Worm (Caenorhabditis elegans) whole organism, L4 larva: ENCODE measurements around the gene clec-184.

Experiments used
- D1046.2 ChIP-seq: fragments of 200-800 bp; sonication (Bioruptor generic); IDR thresholded peaks from 2 replicates; pipeline ENCODE4 v1.3.6; 2022; ENCODE audit warnings: missing genetic modification characterization, missing compliant biosample characterization
- F49E8.2 ChIP-seq: sonication (generic microtip); optimal IDR thresholded peaks from 2 replicates; lab custom pipeline; 2016; ENCODE audit warnings: missing compliant biosample characterization, mild to moderate bottlenecking, missing genetic modification characterization, borderline replicate concordance
- T20F7.1 ChIP-seq: fragments of 200-800 bp; sonication (Bioruptor generic); optimal IDR thresholded peaks from 2 replicates; lab custom pipeline; 2018; ENCODE audit warnings: mild to moderate bottlenecking, missing genetic modification characterization, missing compliant biosample characterization
- T26A8.4 ChIP-seq: fragments of 200-800 bp; sonication (Bioruptor generic); IDR thresholded peaks from 2 replicates; pipeline ENCODE4 v1.3.6; 2022; ENCODE audit warnings: missing genetic modification characterization, missing compliant biosample characterization
- Y105C5A.15 ChIP-seq: fragments of 200-800 bp; sonication (Bioruptor generic); IDR thresholded peaks from 2 replicates; pipeline ENCODE4 v1.3.6; 2022; ENCODE audit warnings: missing genetic modification characterization, missing compliant biosample characterization
- Y48G9A.11 ChIP-seq: fragments of 200-800 bp; sonication (Bioruptor generic); IDR thresholded peaks from 2 replicates; pipeline ENCODE4 v1.3.6; 2022; ENCODE audit warnings: missing genetic modification reagents, missing genetic modification characterization, missing compliant biosample characterization
- aha-1 ChIP-seq: fragments of 150-350 bp; peaks from one replicate; lab custom pipeline; 2014; ENCODE audit warnings: missing biosample characterization, missing genetic modification characterization
- arid-1 ChIP-seq: fragments of 200-800 bp; sonication (Bioruptor generic); conservative IDR thresholded peaks from 2 replicates; pipeline ENCODE4 v1.3.6; 2022; ENCODE audit warnings: missing genetic modification reagents, missing genetic modification characterization, missing compliant biosample characterization
- attf-4 ChIP-seq: sonication (generic microtip); optimal IDR thresholded peaks from 3 replicates; lab custom pipeline; 2017; ENCODE audit warnings: missing biosample characterization, missing genetic modification characterization
- ceh-32 ChIP-seq: sonication (generic microtip); optimal IDR thresholded peaks from 2 replicates; lab custom pipeline; 2016; ENCODE audit warnings: mild to moderate bottlenecking, missing genetic modification characterization, missing compliant biosample characterization; ENCODE audit not compliant: poor library complexity
- ceh-62 ChIP-seq: sonication (generic microtip); optimal IDR thresholded peaks from 2 replicates; lab custom pipeline; 2017; ENCODE audit warnings: missing biosample characterization, missing genetic modification characterization
- cey-2 ChIP-seq: sonication (generic microtip); optimal IDR thresholded peaks from 3 replicates; lab custom pipeline; 2017; ENCODE audit warnings: missing genetic modification characterization, mild to moderate bottlenecking, missing compliant biosample characterization, antibody characterized with exemption, borderline replicate concordance; ENCODE audit not compliant: insufficient read depth
- ctbp-1 ChIP-seq: fragments of 200-800 bp; sonication (Bioruptor generic); IDR thresholded peaks from 2 replicates; pipeline ENCODE4 v1.3.6; 2022; ENCODE audit warnings: missing genetic modification reagents, missing genetic modification characterization, missing compliant biosample characterization
- daf-12 ChIP-seq: fragments of 150-350 bp; optimal IDR thresholded peaks from 2 replicates; lab custom pipeline; 2014; ENCODE audit warnings: missing biosample characterization, missing genetic modification reagents, missing genetic modification characterization
- daf-19 ChIP-seq: fragments of 200-800 bp; sonication (Bioruptor generic); conservative IDR thresholded peaks from 2 replicates; pipeline ENCODE4 v1.3.6; 2022; ENCODE audit warnings: missing genetic modification characterization, missing compliant biosample characterization
- dmd-8 ChIP-seq: fragments of 200-800 bp; sonication (Bioruptor generic); IDR thresholded peaks from 2 replicates; pipeline ENCODE4 v1.3.6; 2022; ENCODE audit warnings: missing genetic modification characterization, missing compliant biosample characterization
- dpl-1 ChIP-seq: fragments of 150-350 bp; optimal IDR thresholded peaks from 2 replicates; lab custom pipeline; 2014; ENCODE audit warnings: missing biosample characterization, missing genetic modification reagents, missing genetic modification characterization
- duxl-1 ChIP-seq: sonication (generic microtip); optimal IDR thresholded peaks from 2 replicates; lab custom pipeline; 2016; ENCODE audit warnings: mild to moderate bottlenecking, missing genetic modification characterization, moderate library complexity, missing compliant biosample characterization; ENCODE audit not compliant: poor library complexity
- egl-43 ChIP-seq: fragments of 200-800 bp; sonication (Bioruptor generic); IDR thresholded peaks from 2 replicates; pipeline ENCODE4 v1.3.6; 2022; ENCODE audit warnings: missing genetic modification reagents, missing genetic modification characterization, missing compliant biosample characterization
- fos-1 ChIP-seq: fragments of 150-350 bp; optimal IDR thresholded peaks from 2 replicates; lab custom pipeline; 2014; ENCODE audit warnings: missing biosample characterization, missing genetic modification characterization
- hlh-30 ChIP-seq: sonication (generic microtip); optimal IDR thresholded peaks from 2 replicates; lab custom pipeline; 2017; ENCODE audit warnings: antibody characterized with exemption, mild to moderate bottlenecking, missing genetic modification characterization, missing compliant biosample characterization; ENCODE audit not compliant: insufficient read depth
- hmg-1.1 ChIP-seq: fragments of 200-800 bp; sonication (Bioruptor generic); IDR thresholded peaks from 2 replicates; pipeline ENCODE4 v1.3.6; 2022; ENCODE audit warnings: missing genetic modification reagents, missing genetic modification characterization, missing compliant biosample characterization
- lim-7 ChIP-seq: fragments of 200-800 bp; sonication (Bioruptor generic); IDR thresholded peaks from 2 replicates; pipeline ENCODE4 v1.3.6; 2022; ENCODE audit warnings: missing genetic modification characterization, missing compliant biosample characterization
- lin-1 ChIP-seq: fragments of 200-800 bp; sonication (Bioruptor generic); IDR thresholded peaks from 2 replicates; pipeline ENCODE4 v1.3.6; 2022; ENCODE audit warnings: missing genetic modification reagents, missing genetic modification characterization, missing compliant biosample characterization
- lin-13 ChIP-seq: fragments of 150-350 bp; optimal IDR thresholded peaks from 2 replicates; lab custom pipeline; 2014; ENCODE audit warnings: missing biosample characterization, missing genetic modification reagents, missing genetic modification characterization
- lin-15B ChIP-seq: fragments of 150-350 bp; sonication (generic microtip); optimal IDR thresholded peaks from 3 replicates; lab custom pipeline; 2014; ENCODE audit warnings: missing biosample characterization, missing genetic modification characterization
- lin-29 ChIP-seq: fragments of 200-800 bp; sonication (Bioruptor generic); IDR thresholded peaks from 2 replicates; pipeline ENCODE4 v1.3.6; 2022; ENCODE audit warnings: missing genetic modification reagents, missing genetic modification characterization, missing compliant biosample characterization
- mdt-29 ChIP-seq: fragments of 200-800 bp; sonication (Bioruptor generic); IDR thresholded peaks from 2 replicates; pipeline ENCODE4 v1.3.6; 2022; ENCODE audit warnings: missing genetic modification reagents, missing genetic modification characterization, missing compliant biosample characterization
- mes-2 ChIP-seq: sonication (generic microtip); optimal IDR thresholded peaks from 2 replicates; lab custom pipeline; 2016; ENCODE audit warnings: missing genotype, mild to moderate bottlenecking, missing genetic modification characterization, missing compliant biosample characterization; ENCODE audit not compliant: poor library complexity, severe bottlenecking
- nhr-10 ChIP-seq: fragments of 150-350 bp; optimal IDR thresholded peaks from 2 replicates; lab custom pipeline; 2014; ENCODE audit warnings: missing biosample characterization, missing genetic modification characterization
- nhr-102 ChIP-seq: sonication (generic microtip); optimal IDR thresholded peaks from 2 replicates; lab custom pipeline; 2016; ENCODE audit warnings: mild to moderate bottlenecking, missing genetic modification characterization, moderate library complexity, missing compliant biosample characterization
- nhr-111 ChIP-seq: fragments of 200-800 bp; sonication (Bioruptor generic); optimal IDR thresholded peaks from 2 replicates; lab custom pipeline; 2018; ENCODE audit warnings: mild to moderate bottlenecking, missing genetic modification characterization, missing compliant biosample characterization
- nhr-237 ChIP-seq: sonication (generic microtip); optimal IDR thresholded peaks from 2 replicates; lab custom pipeline; 2017; ENCODE audit warnings: missing biosample characterization, missing genetic modification characterization
- nhr-25 ChIP-seq: sonication (generic microtip); optimal IDR thresholded peaks from 2 replicates; lab custom pipeline; 2017; ENCODE audit warnings: missing genetic modification characterization, mild to moderate bottlenecking, missing compliant biosample characterization, antibody characterized with exemption, moderate library complexity, borderline replicate concordance; ENCODE audit not compliant: insufficient read depth
- nhr-28 ChIP-seq: fragments of 150-350 bp; optimal IDR thresholded peaks from 2 replicates; lab custom pipeline; 2014; ENCODE audit warnings: missing biosample characterization, missing genetic modification characterization
- nhr-42 ChIP-seq: fragments of 200-800 bp; sonication (Bioruptor generic); IDR thresholded peaks from 2 replicates; pipeline ENCODE4 v1.3.6; 2022; ENCODE audit warnings: missing genetic modification characterization, missing compliant biosample characterization
- nhr-48 ChIP-seq: sonication (generic microtip); optimal IDR thresholded peaks from 2 replicates; lab custom pipeline; 2016; ENCODE audit warnings: mild to moderate bottlenecking, missing genetic modification characterization, missing compliant biosample characterization
- nhr-76 ChIP-seq: fragments of 150-350 bp; optimal IDR thresholded peaks from 2 replicates; lab custom pipeline; 2014; ENCODE audit warnings: missing biosample characterization, missing genetic modification characterization
- rbr-2 ChIP-seq: sonication (generic microtip); optimal IDR thresholded peaks from 2 replicates; lab custom pipeline; 2016; ENCODE audit warnings: missing genotype, missing genetic modification characterization, missing compliant biosample characterization
- saeg-2 ChIP-seq: fragments of 200-800 bp; sonication (Bioruptor generic); IDR thresholded peaks from 2 replicates; pipeline ENCODE4 v1.3.6; 2022; ENCODE audit warnings: missing genetic modification reagents, missing genetic modification characterization, missing compliant biosample characterization
- snpc-4 ChIP-seq: fragments of 150-350 bp; optimal IDR thresholded peaks from 2 replicates; lab custom pipeline; 2014; ENCODE audit warnings: missing biosample characterization, missing genetic modification characterization
- spr-1 ChIP-seq: sonication (generic microtip); optimal IDR thresholded peaks from 2 replicates; lab custom pipeline; 2016; ENCODE audit warnings: mild to moderate bottlenecking, missing genetic modification characterization, missing compliant biosample characterization
- spr-3 ChIP-seq: fragments of 200-800 bp; sonication (Bioruptor generic); optimal IDR thresholded peaks from 2 replicates; lab custom pipeline; 2018; ENCODE audit warnings: mild to moderate bottlenecking, missing genetic modification characterization, missing compliant biosample characterization
- unc-130 ChIP-seq: sonication (generic microtip); optimal IDR thresholded peaks from 2 replicates; lab custom pipeline; 2016; ENCODE audit warnings: missing genetic modification reagents, missing genetic modification characterization, missing compliant biosample characterization
- zfp-2 ChIP-seq: sonication (generic microtip); optimal IDR thresholded peaks from 2 replicates; lab custom pipeline; 2016; ENCODE audit warnings: mild to moderate bottlenecking, missing genetic modification characterization, missing compliant biosample characterization
- zip-11 ChIP-seq: fragments of 200-800 bp; sonication (Bioruptor generic); IDR thresholded peaks from 2 replicates; pipeline ENCODE4 v1.3.6; 2022; ENCODE audit warnings: missing genetic modification characterization, missing compliant biosample characterization
- ztf-11 ChIP-seq: fragments of 150-350 bp; optimal IDR thresholded peaks from 2 replicates; lab custom pipeline; 2014; ENCODE audit warnings: missing biosample characterization, missing genetic modification characterization

clec-184 gene

DNA sequence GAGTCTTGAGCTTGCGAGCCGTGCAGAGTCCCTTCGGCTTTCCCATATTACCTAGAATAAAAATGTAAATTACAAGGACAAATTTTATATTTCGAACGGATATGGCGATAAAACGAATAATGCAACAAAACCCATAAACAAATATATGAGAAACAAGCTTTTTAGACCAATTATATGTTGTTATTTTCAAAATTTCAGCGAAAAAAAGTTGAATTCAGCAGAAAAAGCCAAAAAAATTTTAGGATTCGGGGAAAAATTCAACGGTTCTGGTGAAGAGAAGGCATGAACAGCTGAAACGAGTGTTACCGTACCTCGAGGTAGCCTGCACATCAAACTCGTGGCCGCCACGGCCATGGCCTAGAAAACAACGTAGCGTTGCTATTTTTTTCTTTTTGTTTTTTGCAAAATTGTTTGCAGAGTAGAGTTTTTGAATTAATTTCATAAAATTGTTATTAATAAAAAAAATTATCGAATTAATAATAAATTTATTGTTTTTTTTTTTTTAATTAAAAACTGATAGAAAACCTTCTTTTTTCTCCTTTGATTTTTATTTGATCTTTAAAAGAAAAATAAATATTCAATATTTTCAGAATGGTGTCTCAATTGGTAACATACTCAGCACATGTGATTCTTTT, 41.3 kb upstream of the clec-184 start, which contains the start of the genes rps-23 and dpm-3 (continued):
- peak; percentile 83 for TF ChIP-seq F49E8.2
- peak; percentile 92 for TF ChIP-seq T26A8.4 (GFP tag; lab: Robert Waterston, UW)
- TF ChIP-seq lim-7 (GFP tag; lab: Robert Waterston, UW) = peak; percentile 54; the same call in 1 of the 2 replicates
- TF ChIP-seq nhr-111 = no peak
- TF ChIP-seq lin-29 (GFP tag; lab: Robert Waterston, UW) = peak; percentile 80
- TF ChIP-seq Y105C5A.15 (GFP tag; lab: Robert Waterston, UW) = peak; percentile 39; the same call in 1 of the 2 replicates
- TF ChIP-seq nhr-42 (GFP tag; lab: Robert Waterston, UW) = peak; percentile 82
- TF ChIP-seq rbr-2 (tag; lab: Kevin White, UChicago) = peak; percentile 90
- TF ChIP-seq snpc-4 (tag; lab: Kevin White, UChicago) = peak; percentile 45
- peak; percentile 96 for TF ChIP-seq lin-13 (GFP tag; lab: Kevin White, UChicago)
- peak; percentile 99 for TF ChIP-seq mes-2
- peak; percentile 92 for TF ChIP-seq arid-1 (GFP tag; lab: Robert Waterston, UW)
- TF ChIP-seq dpl-1 = peak; percentile 89
- peak; percentile 29 for TF ChIP-seq nhr-76
- TF ChIP-seq dmd-8 = 0 out of 2 replicates have a peak, but pooled peaks have one; percentile 69
- TF ChIP-seq T20F7.1 (GFP tag; lab: Kevin White, UChicago) = peak; percentile 90
- no peak for TF ChIP-seq attf-4 (tag; lab: Kevin White, UChicago)
- peak; percentile 81 for TF ChIP-seq lin-15B (tag; lab: Kevin White, UChicago)
- TF ChIP-seq unc-130 = peak; percentile 98
- peak; percentile 99 for TF ChIP-seq D1046.2
- TF ChIP-seq ctbp-1 (GFP tag; lab: Robert Waterston, UW) = peak; percentile 58; the same call in 1 of the 2 replicates
- peak; percentile 61 for TF ChIP-seq spr-3 (GFP tag; lab: Kevin White, UChicago)
- TF ChIP-seq ztf-11 (tag; lab: Kevin White, UChicago) = no peak
- TF ChIP-seq, all 104 proteins: peak for 79

DNA sequence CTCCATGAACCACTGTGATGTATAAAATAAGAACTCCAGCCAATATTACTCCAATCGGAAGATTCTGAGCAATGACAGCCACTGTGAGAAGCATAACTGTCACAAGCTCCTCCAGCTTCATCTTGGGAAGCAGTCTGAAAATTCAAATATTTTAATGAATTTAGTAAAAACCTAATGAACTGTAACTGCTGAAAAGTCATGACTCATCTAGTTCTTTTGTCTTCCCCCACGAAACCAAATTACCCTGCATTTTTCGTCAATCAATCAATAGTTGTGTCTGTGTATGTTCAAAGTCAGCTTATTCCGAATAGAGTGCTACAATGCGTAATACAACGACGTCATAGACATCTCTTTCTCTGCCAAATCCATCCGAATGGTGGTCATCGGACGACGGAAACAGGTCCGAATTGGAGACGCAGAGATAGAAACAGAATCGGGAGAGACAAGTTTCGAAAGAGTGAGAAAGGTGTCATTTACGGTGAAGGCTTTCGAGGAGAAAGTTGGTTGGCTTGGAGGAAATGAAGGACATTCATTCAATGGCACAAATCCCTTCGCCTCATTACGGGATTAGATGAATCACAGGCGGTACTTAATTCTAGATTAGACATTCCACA, 35.7 kb upstream of the clec-184 start:
- TF ChIP-seq unc-130 (no peak), dpl-1 (peak; percentile 13), nhr-48 (tag; lab: Kevin White, UChicago) (peak; percentile 46), lin-13 (GFP tag; lab: Kevin White, UChicago) (no peak), nhr-10 (tag; lab: Kevin White, UChicago) (no peak), T26A8.4 (GFP tag; lab: Robert Waterston, UW) (no peak), zip-11 (GFP tag; lab: Robert Waterston, UW) (no peak), fos-1 (no peak), ceh-32 (no peak), ceh-62 (no peak), nhr-28 (peak; percentile 48), zfp-2 (tag; lab: Kevin White, UChicago) (no peak), lin-1 (GFP tag; lab: Robert Waterston, UW) (no peak), cey-2 (tag; lab: Kevin White, UChicago) (no peak), saeg-2 (no peak), daf-12 (tag; lab: Kevin White, UChicago) (no peak), nhr-25 (tag; lab: Kevin White, UChicago) (peak; percentile 8), mes-2 (no peak), hmg-1.1 (GFP tag; lab: Robert Waterston, UW) (no peak), hlh-30 (tag; lab: Kevin White, UChicago) (peak; percentile 59), attf-4 (tag; lab: Kevin White, UChicago) (no peak), D1046.2 (no peak), lin-15B (tag; lab: Kevin White, UChicago) (no peak), mdt-29 (no peak), aha-1 (tag; lab: Kevin White, UChicago) (peak; percentile 81), spr-1 (tag; lab: Kevin White, UChicago) (no peak), nhr-102 (tag; lab: Kevin White, UChicago) (no peak), egl-43 (no peak), duxl-1 (tag; lab: Kevin White, UChicago) (no peak), daf-19 (GFP tag; lab: Robert Waterston, UW) (no peak), Y48G9A.11 (GFP tag; lab: Robert Waterston, UW) (no peak), nhr-237 (tag; lab: Kevin White, UChicago) (no peak)
